Fruit fly (Drosophila melanogaster) whole organism: ENCODE measurements around the gene Gcn5.

Source experiments
- CG8478 ChIP-seq: fragments of >200 bp; optimal IDR thresholded peaks from 2 replicates; lab custom pipeline; 2018; ENCODE audit warnings: inconsistent platforms
- Dll ChIP-seq: fragments of >200 bp; optimal IDR thresholded peaks from 2 replicates; lab custom pipeline; 2017
- EcR ChIP-seq, 2 experiments: fragments of >200 bp; optimal IDR thresholded peaks; 2 replicates each; lab custom pipeline; 2017; ENCODE audit warnings: missing biosample characterization in 2 of 2, missing genetic modification characterization in 2 of 2, missing genetic modification reagents in 2 of 2
- pan ChIP-seq: fragments of >200 bp; optimal IDR thresholded peaks from 2 replicates; lab custom pipeline; 2017
- psq ChIP-seq: fragments of >200 bp; optimal IDR thresholded peaks from 2 replicates; lab custom pipeline; 2017
- usp ChIP-seq: fragments of >200 bp; optimal IDR thresholded peaks from 2 replicates; lab custom pipeline; 2017; ENCODE audit warnings: missing biosample characterization, missing genetic modification characterization, mixed read lengths

Gcn5 gene

dm6 chr3L:12482246-12482645, 41.6 kb downstream of the Gcn5 start, which contains the start of gene CG33725:
Gene CG33725, plus strand, starts transcription at chr3L:12482609.
- no peak for TF ChIP-seq EcR (GFP tag; optimal IDR thresholded peaks at IDR 0.05; lab: Kevin White, UChicago)
- TF ChIP-seq psq (lab: Kevin White, UChicago): no peak

- TF ChIP-seq psq (lab: Kevin White, UChicago) (no peak), EcR (GFP tag; optimal IDR thresholded peaks at IDR 0.05; lab: Kevin White, UChicago) (no peak), usp (no peak), Dll (no peak), pan (lab: Kevin White, UChicago) (no peak), CG8478 (lab: Kevin White, UChicago) (no peak)
Observed at dm6 chr3L:12478229-12478628, 45.6 kb downstream of the Gcn5 start.

dm6 chr3L:12471471-12471978, 52.3 kb downstream of the Gcn5 start, which contains the start of gene CG10616:
Gene CG10616, plus strand, starts transcription at chr3L:12471728.
- TF ChIP-seq EcR (GFP tag; optimal IDR thresholded peaks at IDR 0.05; lab: Kevin White, UChicago): no peak
- peak; percentile 51 for TF ChIP-seq psq (lab: Kevin White, UChicago)
